Fruit fly (Drosophila melanogaster) whole organism, adult: ENCODE measurements around the gene CG4577.

Experiments
- CG11617 ChIP-seq: fragments of 200-800 bp; sonication (Bioruptor generic); optimal IDR thresholded peaks from 2 replicates; lab custom pipeline; 2017; ENCODE audit warnings: mild to moderate bottlenecking, missing biosample characterization, missing genetic modification reagents, missing genetic modification characterization
- CG12768 ChIP-seq: fragments of 200-800 bp; sonication (Bioruptor generic); optimal IDR thresholded peaks from 2 replicates; lab custom pipeline; 2017; ENCODE audit warnings: missing biosample characterization, missing genetic modification characterization, mild to moderate bottlenecking, moderate library complexity, missing genetic modification reagents
- CG14711 ChIP-seq: fragments of 200-800 bp; sonication (Bioruptor generic); optimal IDR thresholded peaks from 2 replicates; lab custom pipeline; 2018; ENCODE audit warnings: missing biosample characterization, mild to moderate bottlenecking, missing genetic modification characterization, moderate library complexity
- CG1620 ChIP-seq: fragments of 200-800 bp; sonication (Bioruptor generic); optimal IDR thresholded peaks from 2 replicates; lab custom pipeline; 2016; ENCODE audit warnings: missing biosample characterization, missing genetic modification characterization
- CG33017 ChIP-seq: fragments of 200-800 bp; sonication (Bioruptor generic); optimal IDR thresholded peaks from 2 replicates; lab custom pipeline; 2018; ENCODE audit warnings: missing biosample characterization, mild to moderate bottlenecking, missing genetic modification characterization, moderate library complexity
- CG5204 ChIP-seq: fragments of 200-800 bp; sonication (Bioruptor generic); optimal IDR thresholded peaks from 2 replicates; lab custom pipeline; 2016; ENCODE audit warnings: missing biosample characterization, missing genetic modification characterization
- CG7045 ChIP-seq: fragments of 200-800 bp; sonication (Bioruptor generic); optimal IDR thresholded peaks from 2 replicates; lab custom pipeline; 2017; ENCODE audit warnings: missing biosample characterization, mild to moderate bottlenecking, missing genetic modification characterization
- CG7101 ChIP-seq: fragments of 200-800 bp; sonication (Bioruptor generic); optimal IDR thresholded peaks from 2 replicates; lab custom pipeline; 2018; ENCODE audit warnings: missing biosample characterization, mild to moderate bottlenecking, missing genetic modification characterization, moderate library complexity
- Clk ChIP-seq: fragments of 200-800 bp; sonication (Bioruptor generic); optimal IDR thresholded peaks from 2 replicates; lab custom pipeline; 2017; ENCODE audit warnings: missing biosample characterization, missing genetic modification characterization
- Crg-1 ChIP-seq: fragments of 200-800 bp; sonication (Bioruptor generic); optimal IDR thresholded peaks from 2 replicates; lab custom pipeline; 2016; ENCODE audit warnings: missing biosample characterization, missing genetic modification characterization
- Hr96 ChIP-seq: fragments of 200-800 bp; sonication (Bioruptor generic); optimal IDR thresholded peaks from 2 replicates; lab custom pipeline; 2016; ENCODE audit warnings: missing biosample characterization, missing genetic modification characterization
- Mnt ChIP-seq: fragments of 200-800 bp; sonication (Bioruptor generic); optimal IDR thresholded peaks from 2 replicates; lab custom pipeline; 2016; ENCODE audit warnings: missing biosample characterization, mild to moderate bottlenecking, missing genetic modification characterization
- bab1 ChIP-seq: fragments of 200-800 bp; sonication (Bioruptor generic); optimal IDR thresholded peaks from 3 replicates; lab custom pipeline; 2019; ENCODE audit warnings: missing biosample characterization, mild to moderate bottlenecking, missing genetic modification characterization, moderate library complexity
- cic ChIP-seq: fragments of 200-800 bp; sonication (Bioruptor generic); optimal IDR thresholded peaks from 2 replicates; lab custom pipeline; 2017; ENCODE audit warnings: missing biosample characterization, mild to moderate bottlenecking, missing genetic modification characterization, moderate library complexity
- cnc ChIP-seq, 2 experiments: fragments of >200 bp; optimal IDR thresholded peaks; 2 replicates each; lab custom pipeline; 2017
- kay ChIP-seq: fragments of 200-800 bp; sonication (Bioruptor generic); peaks from one replicate; lab custom pipeline; 2016; ENCODE audit warnings: missing biosample characterization, missing genetic modification characterization, borderline replicate concordance
- ovo ChIP-seq: fragments of 200-800 bp; sonication (Bioruptor generic); optimal IDR thresholded peaks from 2 replicates; lab custom pipeline; 2016; ENCODE audit warnings: missing biosample characterization, missing genetic modification characterization
- pad ChIP-seq: fragments of 200-800 bp; sonication (Bioruptor generic); optimal IDR thresholded peaks from 3 replicates; lab custom pipeline; 2017; ENCODE audit warnings: missing biosample characterization, missing genetic modification characterization, mild to moderate bottlenecking, moderate library complexity, missing genetic modification reagents
- tj ChIP-seq: fragments of 200-800 bp; sonication (Bioruptor generic); optimal IDR thresholded peaks from 3 replicates; lab custom pipeline; 2017; ENCODE audit warnings: missing biosample characterization, mild to moderate bottlenecking, missing genetic modification characterization, moderate library complexity
- toe ChIP-seq: fragments of 200-800 bp; sonication (Bioruptor generic); optimal IDR thresholded peaks from 2 replicates; lab custom pipeline; 2016; ENCODE audit warnings: missing biosample characterization, missing genetic modification characterization

The CG4577 gene

dm6 chr2L:1134011-1134743 lies at the start of gene CG4577, which contains the start of gene Iris:
CG4577 (plus strand) TSS chr2L:1134693.
Iris (minus strand) TSS chr2L:1134098.
- TF ChIP-seq Mnt (GFP tag; lab: Kevin White, UChicago): no peak
- peak; percentile 55 for TF ChIP-seq cic
- TF ChIP-seq CG11617: peak; percentile 25
- no peak for TF ChIP-seq cnc (optimal IDR thresholded peaks at IDR 0.05; lab: Kevin White, UChicago)
- TF ChIP-seq CG7101: peak; percentile 39
- peak; percentile 96 for TF ChIP-seq tj (GFP tag; lab: Kevin White, UChicago)

dm6 chr2L:1086312-1086906 lies 48.1 kb upstream of the CG4577 start:
- peak; percentile 37 for TF ChIP-seq Hr96 (GFP tag; lab: Kevin White, UChicago)
- TF ChIP-seq CG33017 (tag; lab: Kevin White, UChicago): peak; percentile 31
- no peak for TF ChIP-seq CG5204 (GFP tag; lab: Kevin White, UChicago)
- TF ChIP-seq CG11617: no peak
- no peak for TF ChIP-seq Mnt (GFP tag; lab: Kevin White, UChicago)
- TF ChIP-seq kay: no peak
- TF ChIP-seq ovo (GFP tag; lab: Kevin White, UChicago): no peak
- no peak for TF ChIP-seq cic
- TF ChIP-seq CG1620 (GFP tag; lab: Kevin White, UChicago): no peak
- TF ChIP-seq CG12768: peak; percentile 55
- TF ChIP-seq bab1 (GFP tag; lab: Kevin White, UChicago): no peak
- no peak for TF ChIP-seq Crg-1 (GFP tag; lab: Kevin White, UChicago)
- peak; percentile 73 for TF ChIP-seq CG7045 (GFP tag; lab: Kevin White, UChicago)
- TF ChIP-seq CG14711: peak; percentile 31
- peak; percentile 2 for TF ChIP-seq pad (GFP tag; lab: Kevin White, UChicago)
- TF ChIP-seq Clk: no peak
- no peak for TF ChIP-seq CG7101
- peak; percentile 23 for TF ChIP-seq tj (GFP tag; lab: Kevin White, UChicago)
- no peak for TF ChIP-seq cnc (optimal IDR thresholded peaks at IDR 0.05; lab: Kevin White, UChicago)
- TF ChIP-seq toe: no peak

dm6 chr2L:1091675-1092074 lies 42.8 kb upstream of the CG4577 start:
- TF ChIP-seq tj (GFP tag; lab: Kevin White, UChicago): peak; percentile 84
- no peak for TF ChIP-seq cic
- TF ChIP-seq CG7101: peak; percentile 8
- peak; percentile 32 for TF ChIP-seq bab1 (GFP tag; lab: Kevin White, UChicago)

dm6 chr2L:1094724-1095123 lies 39.8 kb upstream of the CG4577 start:
- TF ChIP-seq ovo (GFP tag; lab: Kevin White, UChicago): no peak
- no peak for TF ChIP-seq CG7101
- no peak for TF ChIP-seq CG33017 (tag; lab: Kevin White, UChicago)
- no peak for TF ChIP-seq cnc (optimal IDR thresholded peaks at IDR 0.05; lab: Kevin White, UChicago)
- no peak for TF ChIP-seq Crg-1 (GFP tag; lab: Kevin White, UChicago)
- TF ChIP-seq Hr96 (GFP tag; lab: Kevin White, UChicago): no peak
- TF ChIP-seq CG7045 (GFP tag; lab: Kevin White, UChicago): no peak
- no peak for TF ChIP-seq CG14711
- TF ChIP-seq Mnt (GFP tag; lab: Kevin White, UChicago): no peak
- no peak for TF ChIP-seq Clk
- TF ChIP-seq CG12768: no peak
- no peak for TF ChIP-seq CG11617
- no peak for TF ChIP-seq tj (GFP tag; lab: Kevin White, UChicago)
- TF ChIP-seq kay: no peak
- TF ChIP-seq pad (GFP tag; lab: Kevin White, UChicago): no peak
- no peak for TF ChIP-seq CG5204 (GFP tag; lab: Kevin White, UChicago)
- no peak for TF ChIP-seq CG1620 (GFP tag; lab: Kevin White, UChicago)

dm6 chr2L:1095450-1095849 lies 39.0 kb upstream of the CG4577 start:
- TF ChIP-seq cic (no peak), CG7101 (no peak), CG14711 (no peak), bab1 (GFP tag; lab: Kevin White, UChicago) (no peak), pad (GFP tag; lab: Kevin White, UChicago) (no peak), Mnt (GFP tag; lab: Kevin White, UChicago) (no peak), CG11617 (no peak), CG1620 (GFP tag; lab: Kevin White, UChicago) (no peak)

- TF ChIP-seq CG7101 (no peak), cic (peak; percentile 33), CG7045 (GFP tag; lab: Kevin White, UChicago) (no peak), CG11617 (peak; percentile 2), toe (no peak), cnc (optimal IDR thresholded peaks at IDR 0.05; lab: Kevin White, UChicago) (no peak), Mnt (GFP tag; lab: Kevin White, UChicago) (peak; percentile 72), ovo (GFP tag; lab: Kevin White, UChicago) (no peak), CG33017 (tag; lab: Kevin White, UChicago) (peak; percentile 29), kay (no peak), CG12768 (peak; percentile 44), pad (GFP tag; lab: Kevin White, UChicago) (peak; percentile 70), tj (GFP tag; lab: Kevin White, UChicago) (peak; percentile 6), Hr96 (GFP tag; lab: Kevin White, UChicago) (peak; percentile 6)
Measured at dm6 chr2L:1102349-1102748, 32.1 kb upstream of the CG4577 start, which contains the start of gene CG4629. CG4629 (minus strand) TSS chr2L:1102504.
